Fruit fly (Drosophila melanogaster) whole organism: ENCODE results near the gene CG45492.
"Not testable (repeated sequence)": the region's sequence is repeated elsewhere in the genome, so short reads cannot be mapped to it uniquely, and the experiment has no call there.

Experiments
- CG8478 ChIP-seq: fragments of >200 bp; optimal IDR thresholded peaks from 2 replicates; lab custom pipeline; 2018; ENCODE audit warnings: inconsistent platforms
- Dll ChIP-seq: fragments of >200 bp; optimal IDR thresholded peaks from 2 replicates; lab custom pipeline; 2017
- pan ChIP-seq: fragments of >200 bp; optimal IDR thresholded peaks from 2 replicates; lab custom pipeline; 2017
- psq ChIP-seq: fragments of >200 bp; optimal IDR thresholded peaks from 2 replicates; lab custom pipeline; 2017
- usp ChIP-seq: fragments of >200 bp; optimal IDR thresholded peaks from 2 replicates; lab custom pipeline; 2017; ENCODE audit warnings: missing biosample characterization, missing genetic modification characterization, mixed read lengths

DNA sequence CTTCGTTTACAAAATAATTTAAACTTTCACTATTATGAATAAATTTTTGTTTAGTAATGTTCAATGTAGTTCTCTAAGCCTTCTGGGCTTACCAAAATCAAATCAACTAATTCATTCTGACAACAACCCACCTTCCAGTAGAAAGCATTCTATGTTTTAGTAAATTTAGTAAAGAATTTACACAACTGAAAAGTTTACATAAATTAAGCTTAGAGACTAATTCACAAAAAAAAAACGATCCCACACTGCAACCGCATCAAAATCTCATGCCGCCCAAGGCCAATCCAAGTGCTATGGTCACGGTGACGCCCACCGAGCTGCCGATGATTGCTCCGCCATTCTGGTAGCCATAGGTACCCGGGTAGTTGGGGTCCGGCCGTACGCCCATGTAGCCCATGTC, at the start of gene CG45492:
- TF ChIP-seq usp (GFP tag; lab: Kevin White, UChicago); pan (lab: Kevin White, UChicago); CG8478 (lab: Kevin White, UChicago); psq (lab: Kevin White, UChicago); Dll (lab: Kevin White, UChicago): not testable (repeated sequence)
